Fruit fly (Drosophila melanogaster) whole organism, embryonic: ENCODE data around the gene CG15336.

ENCODE experiments used
- Atf3 ChIP-seq: fragments of 200-800 bp; sonication (Bioruptor generic); optimal IDR thresholded peaks from 3 replicates; lab custom pipeline; 2016; ENCODE audit warnings: missing biosample characterization, missing genetic modification characterization
- Awh ChIP-seq: fragments of 200-800 bp; sonication (Bioruptor generic); IDR thresholded peaks from 2 replicates; pipeline ENCODE4, ENCODE4 v1.3.6; 2022; ENCODE audit warnings: missing biosample characterization, missing genetic modification characterization
- Bgb ChIP-seq: fragments of 200-800 bp; sonication (Bioruptor generic); IDR thresholded peaks from 2 replicates; pipeline ENCODE4 v1.3.6; 2022; ENCODE audit warnings: missing biosample characterization, missing genetic modification characterization; ENCODE audit not compliant: partially characterized antibody
- CG10543 ChIP-seq: fragments of 200-800 bp; sonication (Bioruptor generic); optimal IDR thresholded peaks from 3 replicates; lab custom pipeline; 2017; ENCODE audit warnings: missing biosample characterization, mild to moderate bottlenecking, missing genetic modification characterization, moderate library complexity
- CG11696 ChIP-seq: fragments of 200-800 bp; sonication (Bioruptor generic); IDR thresholded peaks from 2 replicates; pipeline ENCODE4 v1.3.6; 2022; ENCODE audit warnings: missing biosample characterization, missing genetic modification characterization
- CG12299 ChIP-seq: fragments of 200-800 bp; sonication (Bioruptor generic); optimal IDR thresholded peaks from 2 replicates; lab custom pipeline; 2018; ENCODE audit warnings: missing biosample characterization, mild to moderate bottlenecking, missing genetic modification characterization
- CG12391 ChIP-seq: fragments of 200-800 bp; sonication (Bioruptor generic); optimal IDR thresholded peaks from 3 replicates; lab custom pipeline; 2018; ENCODE audit warnings: missing biosample characterization, mild to moderate bottlenecking, missing genetic modification characterization, moderate library complexity
- CG12744 ChIP-seq: fragments of 200-800 bp; sonication (Bioruptor generic); optimal IDR thresholded peaks from 2 replicates; lab custom pipeline; 2016; ENCODE audit warnings: missing biosample characterization, missing genetic modification characterization
- CG15073 ChIP-seq: fragments of 200-800 bp; sonication (Bioruptor generic); optimal IDR thresholded peaks from 2 replicates; lab custom pipeline; 2016; ENCODE audit warnings: missing biosample characterization, missing genetic modification characterization
- CG17912 ChIP-seq: fragments of 200-800 bp; sonication (Bioruptor generic); optimal IDR thresholded peaks from 2 replicates; lab custom pipeline; 2018; ENCODE audit warnings: missing biosample characterization, mild to moderate bottlenecking, missing genetic modification characterization
- CG18619 ChIP-seq: fragments of 200-800 bp; sonication (Bioruptor generic); optimal IDR thresholded peaks from 3 replicates; lab custom pipeline; 2017; ENCODE audit warnings: missing biosample characterization, mild to moderate bottlenecking, missing genetic modification characterization
- CG34224 ChIP-seq: fragments of 200-800 bp; sonication (Bioruptor generic); IDR thresholded peaks from 3 replicates; pipeline ENCODE4 v1.3.6; 2022; ENCODE audit warnings: missing biosample characterization, missing genetic modification characterization; ENCODE audit not compliant: partially characterized antibody
- CG4282 ChIP-seq: fragments of 200-800 bp; sonication (Bioruptor generic); optimal IDR thresholded peaks from 2 replicates; lab custom pipeline; 2016; ENCODE audit warnings: missing biosample characterization, missing genetic modification characterization
- CG4404 ChIP-seq: fragments of 200-800 bp; sonication (Bioruptor generic); IDR thresholded peaks from 2 replicates; pipeline ENCODE4 v1.3.6; 2022; ENCODE audit warnings: missing biosample characterization, missing genetic modification characterization
- CG4617 ChIP-seq: fragments of 200-800 bp; sonication (Bioruptor generic); optimal IDR thresholded peaks from 3 replicates; lab custom pipeline; 2016; ENCODE audit warnings: missing biosample characterization, missing genetic modification characterization, borderline replicate concordance
- CG8089 ChIP-seq: fragments of 200-800 bp; sonication (Bioruptor generic); optimal IDR thresholded peaks from 3 replicates; lab custom pipeline; 2016; ENCODE audit warnings: missing biosample characterization, missing genetic modification characterization
- CG8944 ChIP-seq: fragments of 200-800 bp; sonication (Bioruptor generic); optimal IDR thresholded peaks from 3 replicates; lab custom pipeline; 2016; ENCODE audit warnings: missing biosample characterization, missing genetic modification characterization
- CG9609 ChIP-seq: fragments of 200-800 bp; sonication (Bioruptor generic); optimal IDR thresholded peaks from 3 replicates; lab custom pipeline; 2016; ENCODE audit warnings: missing biosample characterization, missing genetic modification characterization
- CG9817 ChIP-seq: fragments of 200-800 bp; sonication (Bioruptor generic); optimal IDR thresholded peaks from 2 replicates; lab custom pipeline; 2018; ENCODE audit warnings: missing biosample characterization, mild to moderate bottlenecking, missing genetic modification characterization, moderate library complexity
- Camta ChIP-seq: fragments of 200-800 bp; sonication (Bioruptor generic); optimal IDR thresholded peaks from 2 replicates; lab custom pipeline; 2016; ENCODE audit warnings: missing biosample characterization, missing genetic modification characterization
- D19A ChIP-seq: fragments of 200-800 bp; optimal IDR thresholded peaks from 3 replicates; lab custom pipeline; 2019; ENCODE audit warnings: missing biosample characterization, mild to moderate bottlenecking, missing genetic modification characterization, moderate library complexity
- Dll ChIP-seq: fragments of 200-800 bp; sonication (Bioruptor generic); IDR thresholded peaks from 4 replicates; pipeline ENCODE4 v1.3.6; 2022; ENCODE audit warnings: missing biosample characterization, missing genetic modification characterization; ENCODE audit not compliant: partially characterized antibody
- ERR ChIP-seq: fragments of 200-800 bp; sonication (Bioruptor generic); optimal IDR thresholded peaks from 2 replicates; lab custom pipeline; 2016; ENCODE audit warnings: missing biosample characterization, missing genetic modification characterization
- Eip74EF ChIP-seq, 2 experiments: fragments of 200-800 bp in 1 of 2; fragments of >200 bp in 1 of 2; sonication (Bioruptor generic) in 1 of 2; optimal IDR thresholded peaks; 2 replicates each; lab custom pipeline; 2017 to 2019; ENCODE audit warnings: missing biosample characterization in 2 of 2, missing genetic modification characterization in 2 of 2, mild to moderate bottlenecking in 1 of 2, moderate library complexity in 1 of 2
- H2.0 ChIP-seq: fragments of 200-800 bp; sonication (Bioruptor generic); IDR thresholded peaks from 2 replicates; pipeline ENCODE4 v1.3.6; 2022; ENCODE audit warnings: missing biosample characterization, missing genetic modification characterization
- HHEX ChIP-seq: fragments of 200-800 bp; sonication (Bioruptor generic); optimal IDR thresholded peaks from 3 replicates; lab custom pipeline; 2017; ENCODE audit warnings: missing biosample characterization, mild to moderate bottlenecking, missing genetic modification characterization, missing genetic modification reagents
- HLH3B ChIP-seq: fragments of 200-800 bp; sonication (Bioruptor generic); IDR thresholded peaks from 2 replicates; pipeline ENCODE4 v1.3.6; 2022; ENCODE audit warnings: missing biosample characterization, missing genetic modification characterization
- HLH4C ChIP-seq: fragments of 200-800 bp; sonication (Bioruptor generic); IDR thresholded peaks from 3 replicates; pipeline ENCODE4 v1.3.6; 2022; ENCODE audit warnings: missing biosample characterization, missing genetic modification characterization; ENCODE audit not compliant: partially characterized antibody
- HLH54F ChIP-seq: fragments of 200-800 bp; sonication (Bioruptor generic); optimal IDR thresholded peaks from 3 replicates; lab custom pipeline; 2016; ENCODE audit warnings: missing biosample characterization, missing genetic modification characterization
- Mrtf ChIP-seq: fragments of 200-800 bp; sonication (Bioruptor generic); IDR thresholded peaks from 3 replicates; pipeline ENCODE4 v1.3.6; 2022; ENCODE audit warnings: missing biosample characterization, missing genetic modification characterization
- Spps ChIP-seq: fragments of 200-800 bp; sonication (Bioruptor generic); optimal IDR thresholded peaks from 2 replicates; lab custom pipeline; 2018; ENCODE audit warnings: missing biosample characterization, mild to moderate bottlenecking, missing genetic modification characterization
- Stat92E ChIP-seq, 3 experiments: fragments of >200 bp in 2 of 3; fragments of 200-800 bp in 1 of 3; sonication (Bioruptor generic) in 1 of 3; optimal IDR thresholded peaks; 2 replicates each; lab custom pipeline; 2017 to 2019; ENCODE audit warnings: missing biosample characterization in 3 of 3, missing genetic modification characterization in 3 of 3, mild to moderate bottlenecking in 1 of 3, moderate library complexity in 1 of 3
- Usf ChIP-seq: fragments of 200-800 bp; sonication (Bioruptor generic); optimal IDR thresholded peaks from 2 replicates; lab custom pipeline; 2017; ENCODE audit warnings: missing genotype, missing biosample characterization, missing genetic modification characterization
- bigmax ChIP-seq: fragments of 200-800 bp; sonication (Bioruptor generic); optimal IDR thresholded peaks from 2 replicates; lab custom pipeline; 2018; ENCODE audit warnings: missing biosample characterization, mild to moderate bottlenecking, missing genetic modification characterization
- dan ChIP-seq: fragments of 200-800 bp; sonication (Bioruptor generic); IDR thresholded peaks from 2 replicates; pipeline ENCODE4 v1.3.6; 2022; ENCODE audit warnings: missing biosample characterization, missing genetic modification characterization
- esg ChIP-seq: fragments of 200-800 bp; sonication (Bioruptor generic); conservative IDR thresholded peaks from 2 replicates; pipeline ENCODE4 v1.3.6; 2022; ENCODE audit warnings: missing biosample characterization, missing genetic modification characterization
- grau ChIP-seq: fragments of 200-800 bp; optimal IDR thresholded peaks from 3 replicates; lab custom pipeline; 2019; ENCODE audit warnings: missing biosample characterization, mild to moderate bottlenecking, missing genetic modification characterization, moderate library complexity
- jumu ChIP-seq: fragments of 200-800 bp; sonication (Bioruptor generic); optimal IDR thresholded peaks from 3 replicates; lab custom pipeline; 2016; ENCODE audit warnings: missing biosample characterization, missing genetic modification characterization
- kah ChIP-seq: fragments of 200-800 bp; sonication (Bioruptor generic); optimal IDR thresholded peaks from 2 replicates; lab custom pipeline; 2018; ENCODE audit warnings: missing biosample characterization, mild to moderate bottlenecking, missing genetic modification characterization
- mam ChIP-seq: fragments of 200-800 bp; sonication (Bioruptor generic); optimal IDR thresholded peaks from 3 replicates; lab custom pipeline; 2016; ENCODE audit warnings: missing biosample characterization, missing genetic modification characterization
- onecut ChIP-seq: fragments of 200-800 bp; sonication (Bioruptor generic); IDR thresholded peaks from 2 replicates; pipeline ENCODE4 v1.3.6; 2022; ENCODE audit warnings: missing biosample characterization, missing genetic modification characterization
- ranshi ChIP-seq: fragments of 200-800 bp; sonication (Bioruptor generic); IDR thresholded peaks from 2 replicates; pipeline ENCODE4 v1.3.6; 2022; ENCODE audit warnings: missing biosample characterization, missing genetic modification characterization
- scrt ChIP-seq: fragments of 200-800 bp; sonication (Bioruptor generic); optimal IDR thresholded peaks from 2 replicates; lab custom pipeline; 2018; ENCODE audit warnings: missing biosample characterization, mild to moderate bottlenecking, missing genetic modification characterization, moderate library complexity
- sens ChIP-seq: fragments of 200-800 bp; sonication (Bioruptor generic); peaks from one replicate; lab custom pipeline; 2016; ENCODE audit warnings: missing biosample characterization, missing genetic modification characterization
- slou ChIP-seq: fragments of 200-800 bp; sonication (Bioruptor generic); optimal IDR thresholded peaks from 3 replicates; lab custom pipeline; 2016; ENCODE audit warnings: missing biosample characterization, missing genetic modification characterization
- stc ChIP-seq: fragments of 200-800 bp; sonication (Bioruptor generic); IDR thresholded peaks from 2 replicates; pipeline ENCODE4 v1.3.6; 2022; ENCODE audit warnings: missing biosample characterization, missing genetic modification characterization
- toy ChIP-seq: fragments of 200-800 bp; sonication (Bioruptor generic); IDR thresholded peaks from 2 replicates; pipeline ENCODE4 v1.3.6; 2022; ENCODE audit warnings: missing biosample characterization, missing genetic modification characterization
- ttk ChIP-seq: fragments of 200-800 bp; sonication (Bioruptor generic); IDR thresholded peaks from 2 replicates; pipeline ENCODE4 v2.1.2; 2022; ENCODE audit warnings: missing biosample characterization, missing genetic modification characterization
- wdn ChIP-seq: fragments of 200-800 bp; sonication (Bioruptor generic); IDR thresholded peaks from 2 replicates; pipeline ENCODE4 v1.3.6; 2022; ENCODE audit warnings: missing biosample characterization, missing genetic modification characterization
- wor ChIP-seq: fragments of 200-800 bp; sonication (Bioruptor generic); IDR thresholded peaks from 2 replicates; pipeline ENCODE4 v1.3.6; 2022; ENCODE audit warnings: missing biosample characterization, missing genetic modification characterization

CG15336 gene

DNA sequence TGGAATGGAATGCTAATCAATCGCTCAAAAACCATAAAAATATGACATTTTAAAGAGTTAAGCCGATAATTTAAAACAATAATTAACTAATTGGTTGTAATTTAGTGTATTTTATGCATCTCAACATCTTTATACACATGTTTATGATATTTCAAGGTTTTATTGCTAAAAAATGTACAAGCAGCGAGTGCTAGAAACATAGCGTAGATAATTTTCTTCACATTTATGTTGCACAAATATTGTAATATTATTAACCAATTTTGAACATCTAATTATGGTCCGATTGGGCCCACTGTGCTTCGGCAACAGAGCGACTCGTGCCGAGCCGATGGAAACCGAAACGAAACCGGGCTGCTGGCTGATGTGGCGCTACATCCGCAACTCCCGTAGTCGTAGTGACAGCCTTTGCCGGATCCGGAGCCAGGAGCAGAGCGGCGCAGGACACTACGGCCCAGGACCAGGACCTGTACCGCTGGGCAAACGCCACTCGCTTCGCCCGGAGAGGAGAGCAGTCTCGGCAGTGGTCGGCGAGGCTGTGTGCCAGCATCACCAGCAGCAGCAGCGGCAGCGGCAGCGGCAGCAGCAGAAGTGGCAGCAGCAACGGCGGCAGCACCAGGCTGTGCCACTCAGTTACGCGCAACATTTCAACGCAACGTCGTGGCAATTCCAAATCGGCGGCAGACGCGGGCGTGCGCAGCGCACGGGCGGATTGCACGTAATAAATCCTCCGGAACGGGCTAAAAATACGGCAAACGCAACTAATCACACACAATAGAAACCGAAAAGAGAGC is 30.6 kb downstream of the CG15336 start, which contains the start of gene sdt (continued):
- TF ChIP-seq bigmax (GFP tag; lab: Kevin White, UChicago) (no peak), CG15073 (no peak), ranshi (GFP tag; lab: Robert Waterston, UW) (no peak), grau (peak; percentile 32), CG9609 (GFP tag; lab: Kevin White, UChicago) (no peak), CG4404 (GFP tag; lab: Robert Waterston, UW) (no peak), wdn (GFP tag; lab: Robert Waterston, UW) (no peak), Bgb (no peak), mam (no peak), Spps (tag; lab: Kevin White, UChicago) (no peak), CG34224 (no peak), CG8089 (GFP tag; lab: Kevin White, UChicago) (no peak), HLH4C (GFP tag; lab: Robert Waterston, UW) (no peak), Mrtf (GFP tag; lab: Robert Waterston, UW) (no peak), slou (peak; percentile 44), CG11696 (no peak), CG4282 (no peak), Eip74EF (GFP tag; optimal IDR thresholded peaks at IDR 0.05; lab: Kevin White, UChicago) (peak in 1 of 2 experiments; percentile 40), HLH3B (GFP tag; lab: Robert Waterston, UW) (no peak), kah (GFP tag; lab: Kevin White, UChicago) (no peak), ERR (GFP tag; lab: Kevin White, UChicago) (no peak), wor (GFP tag; lab: Robert Waterston, UW) (no peak), ttk (GFP tag; lab: Robert Waterston, UW) (no peak), Camta (no peak), Usf (GFP tag; lab: Kevin White, UChicago) (no peak), CG10543 (no peak), CG12391 (peak; percentile 10), dan (GFP tag; lab: Robert Waterston, UW) (no peak), scrt (GFP tag; lab: Kevin White, UChicago) (no peak), Awh (no peak), CG9817 (no peak), CG18619 (GFP tag; lab: Kevin White, UChicago) (peak; percentile 11), CG8944 (GFP tag; lab: Kevin White, UChicago) (no peak), H2.0 (GFP tag; lab: Robert Waterston, UW) (no peak), CG12299 (tag; lab: Kevin White, UChicago) (no peak), Atf3 (GFP tag; lab: Kevin White, UChicago) (no peak), CG17912 (GFP tag; lab: Kevin White, UChicago) (no peak), Stat92E (GFP tag; optimal IDR thresholded peaks at IDR 0.05; lab: Kevin White, UChicago) (no peak), sens (GFP tag; lab: Kevin White, UChicago) (peak; percentile 70), HHEX (GFP tag; lab: Kevin White, UChicago) (no peak), Dll (no peak), D19A (tag; lab: Kevin White, UChicago) (no peak), esg (GFP tag; lab: Robert Waterston, UW) (0 out of 2 replicates have a peak, but pooled peaks have one; percentile 18), stc (GFP tag; lab: Robert Waterston, UW) (no peak), CG12744 (GFP tag; lab: Kevin White, UChicago) (no peak), HLH54F (GFP tag; lab: Kevin White, UChicago) (no peak), onecut (GFP tag; lab: Robert Waterston, UW) (no peak), CG4617 (GFP tag; lab: Kevin White, UChicago) (no peak), toy (GFP tag; lab: Robert Waterston, UW) (no peak), jumu (GFP tag; lab: Kevin White, UChicago) (no peak)
